Worm (Caenorhabditis elegans): ENCODE measurements around the gene subs-4.

Gene subs-4

ce11 chrIII:11377880-11378279 lies 4.1 kb upstream of the subs-4 start, which contains the start of gene dpy-18:
Gene dpy-18 (minus strand): TSS chrIII:11377980.
- no peak for TF ChIP-seq gmeb-2 (tag; optimal IDR thresholded peaks at IDR 0.05)
- TF ChIP-seq tbx-2 (tag; optimal IDR thresholded peaks at IDR 0.05): no peak
- no peak for TF ChIP-seq ttx-3 (tag; optimal IDR thresholded peaks at IDR 0.05)
- no peak for TF ChIP-seq nhr-11 (tag; optimal IDR thresholded peaks at IDR 0.05)
- no peak for TF ChIP-seq ceh-6 (GFP tag; optimal IDR thresholded peaks at IDR 0.05)
- TF ChIP-seq ceh-30 (tag; optimal IDR thresholded peaks at IDR 0.05): no peak
- TF ChIP-seq unc-3 (GFP tag; conservative IDR thresholded peaks at IDR 0.05): no peak
- no peak for TF ChIP-seq unc-3 (tag; optimal IDR thresholded peaks at IDR 0.05)
- no peak for TF ChIP-seq dmd-4 (tag; optimal IDR thresholded peaks at IDR 0.05; ENCODE audit: borderline replicate concordance)
- TF ChIP-seq F13H6.1 (tag; optimal IDR thresholded peaks at IDR 0.05): no peak
- no peak for TF ChIP-seq sox-4 (tag; optimal IDR thresholded peaks at IDR 0.05)
- no peak for TF ChIP-seq C08G9.2 (tag; optimal IDR thresholded peaks at IDR 0.05)
- TF ChIP-seq hlh-30 (tag; optimal IDR thresholded peaks at IDR 0.05; ENCODE audit: insufficient read depth): no peak
- TF ChIP-seq ceh-14 (tag; optimal IDR thresholded peaks at IDR 0.05): no peak
- TF ChIP-seq che-1 (tag; optimal IDR thresholded peaks at IDR 0.05): no peak
- no peak for TF ChIP-seq dve-1 (tag; optimal IDR thresholded peaks at IDR 0.05)
- TF ChIP-seq zip-5 (tag; optimal IDR thresholded peaks at IDR 0.05): no peak
- TF ChIP-seq ceh-19 (GFP tag; optimal IDR thresholded peaks at IDR 0.05): no peak
- TF ChIP-seq hlh-13 (GFP tag; optimal IDR thresholded peaks at IDR 0.05): no peak

ce11 chrIII:11378450-11378849 lies 3.6 kb upstream of the subs-4 start:
- TF ChIP-seq ref-2 (tag; optimal IDR thresholded peaks at IDR 0.05) (no peak), ceh-30 (tag; optimal IDR thresholded peaks at IDR 0.05) (no peak), pha-4 (tag; optimal IDR thresholded peaks at IDR 0.05) (no peak), ceh-9 (tag; optimal IDR thresholded peaks at IDR 0.05) (no peak), hlh-8 (tag; optimal IDR thresholded peaks at IDR 0.05) (no peak)

- no peak for TF ChIP-seq hlh-8 (tag; optimal IDR thresholded peaks at IDR 0.05)
- no peak for TF ChIP-seq unc-3 (GFP tag; conservative IDR thresholded peaks at IDR 0.05)
- no peak for TF ChIP-seq unc-3 (tag; optimal IDR thresholded peaks at IDR 0.05)
- no peak for TF ChIP-seq fax-1 (tag; optimal IDR thresholded peaks at IDR 0.05)
- no peak for TF ChIP-seq unc-42 (tag; optimal IDR thresholded peaks at IDR 0.05)
Observed at ce11 chrIII:11378910-11379309, 3.1 kb upstream of the subs-4 start.

ce11 chrIII:11380555-11380954 lies 1.5 kb upstream of the subs-4 start:
- TF ChIP-seq hlh-8 (tag; optimal IDR thresholded peaks at IDR 0.05) (no peak), mec-3 (tag; optimal IDR thresholded peaks at IDR 0.05; ENCODE audit: borderline replicate concordance) (no peak), T23F11.4 (GFP tag; optimal IDR thresholded peaks at IDR 0.05) (no peak), nfya-1 (tag; optimal IDR thresholded peaks at IDR 0.05) (peak; percentile 14), lim-6 (tag; optimal IDR thresholded peaks at IDR 0.05) (no peak), ceh-19 (GFP tag; optimal IDR thresholded peaks at IDR 0.05) (no peak), ceh-6 (GFP tag; optimal IDR thresholded peaks at IDR 0.05) (no peak), odd-2 (tag; optimal IDR thresholded peaks at IDR 0.05) (no peak), rnt-1 (tag; optimal IDR thresholded peaks at IDR 0.05) (peak; percentile 30), pat-9 (tag; optimal IDR thresholded peaks at IDR 0.05) (peak; percentile 13), ceh-24 (tag; optimal IDR thresholded peaks at IDR 0.05) (no peak)

- TF ChIP-seq Y22D7AL.16 (tag; optimal IDR thresholded peaks at IDR 0.05) (no peak), madf-2 (tag; optimal IDR thresholded peaks at IDR 0.05) (no peak), zip-5 (tag; optimal IDR thresholded peaks at IDR 0.05) (no peak), elt-2 (tag; optimal IDR thresholded peaks at IDR 0.05) (no peak), fax-1 (tag; optimal IDR thresholded peaks at IDR 0.05) (no peak), dmd-4 (tag; optimal IDR thresholded peaks at IDR 0.05; ENCODE audit: borderline replicate concordance) (no peak), odd-2 (tag; optimal IDR thresholded peaks at IDR 0.05) (no peak), unc-55 (GFP tag; optimal IDR thresholded peaks at IDR 0.05) (no peak), syd-9 (tag; optimal IDR thresholded peaks at IDR 0.05) (no peak), dve-1 (tag; optimal IDR thresholded peaks at IDR 0.05) (no peak), K09A11.1 (tag; optimal IDR thresholded peaks at IDR 0.05; ENCODE audit: insufficient read depth) (no peak), ets-4 (tag; optimal IDR thresholded peaks at IDR 0.05) (no peak), F13H6.1 (tag; optimal IDR thresholded peaks at IDR 0.05) (no peak), rnt-1 (tag; optimal IDR thresholded peaks at IDR 0.05) (no peak), tbx-2 (tag; optimal IDR thresholded peaks at IDR 0.05) (no peak), ceh-14 (tag; optimal IDR thresholded peaks at IDR 0.05) (no peak), unc-3 (GFP tag; conservative IDR thresholded peaks at IDR 0.05) (no peak), unc-3 (tag; optimal IDR thresholded peaks at IDR 0.05) (no peak), unc-86 (tag; optimal IDR thresholded peaks at IDR 0.05) (no peak), mec-3 (tag; optimal IDR thresholded peaks at IDR 0.05; ENCODE audit: borderline replicate concordance) (no peak), eyg-1 (tag; optimal IDR thresholded peaks at IDR 0.05) (no peak)
Observed at ce11 chrIII:11389384-11389783, 7.4 kb downstream of the subs-4 start.
